Fruit fly (Drosophila melanogaster) whole organism, larva: ENCODE measurements around the gene CG10154.

Experiments
- noc ChIP-seq: fragments of 200-800 bp; sonication (Bioruptor generic); optimal IDR thresholded peaks from 3 replicates; lab custom pipeline; 2019; ENCODE audit warnings: missing biosample characterization, mild to moderate bottlenecking, missing genetic modification characterization, moderate library complexity

CG10154 gene

dm6 chr3L:13437036-13437435, at the start of gene CG10154:
Gene CG10154 (minus strand): TSS chr3L:13437136.
- TF ChIP-seq noc (tag; lab: Kevin White, UChicago), result no peak

- TF ChIP-seq noc (tag; lab: Kevin White, UChicago), result no peak
Observed at dm6 chr3L:13486041-13486859, 49.3 kb upstream of the CG10154 start, which contains the start of the genes Abp1 and Tgi. Gene Abp1 (minus strand): TSS chr3L:13486280. Gene Tgi (plus strand): TSS chr3L:13486797.

dm6 chr3L:13480241-13480627, 43.3 kb upstream of the CG10154 start:
- no peak for TF ChIP-seq noc (tag; lab: Kevin White, UChicago)

dm6 chr3L:13479609-13480240, 42.8 kb upstream of the CG10154 start:
- TF ChIP-seq noc (tag; lab: Kevin White, UChicago), result peak; percentile 77

- TF ChIP-seq noc (tag; lab: Kevin White, UChicago), result no peak
Observed at dm6 chr3L:13479204-13479600, 42.3 kb upstream of the CG10154 start.

dm6 chr3L:13478339-13479203, 41.6 kb upstream of the CG10154 start:
- no peak for TF ChIP-seq noc (tag; lab: Kevin White, UChicago)

dm6 chr3L:13477453-13478184, 40.7 kb upstream of the CG10154 start, which contains the start of gene stv:
Gene stv (plus strand): TSS chr3L:13477541.
- peak; percentile 29 for TF ChIP-seq noc (tag; lab: Kevin White, UChicago)

- peak; percentile 98 for TF ChIP-seq noc (tag; lab: Kevin White, UChicago)
Observed at dm6 chr3L:13476566-13477452, 39.9 kb upstream of the CG10154 start.

- no peak for TF ChIP-seq noc (tag; lab: Kevin White, UChicago)
Observed at dm6 chr3L:13476070-13476469, 39.1 kb upstream of the CG10154 start.

dm6 chr3L:13474607-13475006, 37.7 kb upstream of the CG10154 start, which contains the start of gene CG10089:
Gene CG10089 (minus strand): TSS chr3L:13474787.
- TF ChIP-seq noc (tag; lab: Kevin White, UChicago), result no peak

- TF ChIP-seq noc (tag; lab: Kevin White, UChicago), result no peak
Observed at dm6 chr3L:13457133-13457532, 20.2 kb upstream of the CG10154 start, which contains the start of gene CG10116. Gene CG10116 (minus strand): TSS chr3L:13457238.

dm6 chr3L:13454755-13455154, 17.8 kb upstream of the CG10154 start:
- TF ChIP-seq noc (tag; lab: Kevin White, UChicago), result peak; percentile 57

- no peak for TF ChIP-seq noc (tag; lab: Kevin White, UChicago)
Observed at dm6 chr3L:13452281-13452680, 15.3 kb upstream of the CG10154 start.

- peak; percentile 8 for TF ChIP-seq noc (tag; lab: Kevin White, UChicago)
Observed at dm6 chr3L:13451562-13451961, 14.6 kb upstream of the CG10154 start.
